Worm (Caenorhabditis elegans): Measurements from ENCODE around the gene Y55F3AM.11.

- no peak for TF ChIP-seq unc-62 (GFP tag; optimal IDR thresholded peaks at IDR 0.05)
- no peak for TF ChIP-seq aly-2 (tag; optimal IDR thresholded peaks at IDR 0.05)
- TF ChIP-seq skn-1 (tag; optimal IDR thresholded peaks at IDR 0.05), result no peak
- TF ChIP-seq snpc-4 (tag; optimal IDR thresholded peaks at IDR 0.05), result no peak
- TF ChIP-seq lin-39 (tag; optimal IDR thresholded peaks at IDR 0.05), result no peak
- TF ChIP-seq elt-1 (tag; optimal IDR thresholded peaks at IDR 0.05), result no peak
- TF ChIP-seq nhr-77 (tag; optimal IDR thresholded peaks at IDR 0.05), result no peak
- no peak for TF ChIP-seq nhr-237 (tag; optimal IDR thresholded peaks at IDR 0.05)
- TF ChIP-seq nhr-11 (tag; optimal IDR thresholded peaks at IDR 0.05), result no peak
- no peak for TF ChIP-seq nfya-1 (tag; optimal IDR thresholded peaks at IDR 0.05; ENCODE audit: insufficient read depth)
- TF ChIP-seq ztf-11 (tag; optimal IDR thresholded peaks at IDR 0.05), result no peak
- TF ChIP-seq ztf-4 (tag; optimal IDR thresholded peaks at IDR 0.05), result no peak
- no peak for TF ChIP-seq fkh-2 (tag; optimal IDR thresholded peaks at IDR 0.05)
- TF ChIP-seq ceh-82 (tag; optimal IDR thresholded peaks at IDR 0.05), result no peak
Measured at ce11 chrIV:1058504-1058903, 14.3 kb upstream of the Y55F3AM.11 start.
